Fruit fly (Drosophila melanogaster): ENCODE results near the gene CG15059.

CG15059 gene

dm6 chrX:18282381-18282813, 23.1 kb upstream of the CG15059 start (continued):
- TF ChIP-seq Hr4 (GFP tag; optimal IDR thresholded peaks at IDR 0.05) (no peak), fd59A (GFP tag; optimal IDR thresholded peaks at IDR 0.05) (no peak), dsx (GFP tag; optimal IDR thresholded peaks at IDR 0.05; ENCODE audit: poor library complexity, severe bottlenecking) (no peak), esn (GFP tag; optimal IDR thresholded peaks at IDR 0.05) (no peak), CG6163 (GFP tag; IDR thresholded peaks at IDR 0.05) (peak; percentile 26; the same call in 1 of the 3 replicates), CG32006 (GFP tag; optimal IDR thresholded peaks at IDR 0.05) (no peak), CG4318 (GFP tag; optimal IDR thresholded peaks at IDR 0.05) (no peak), Ets96B (tag; optimal IDR thresholded peaks at IDR 0.05) (no peak), CG34406 (GFP tag; optimal IDR thresholded peaks at IDR 0.05) (no peak), fkh (GFP tag; optimal IDR thresholded peaks at IDR 0.05) (peak; percentile 44), CG8319 (GFP tag; optimal IDR thresholded peaks at IDR 0.05) (no peak), ss (GFP tag; optimal IDR thresholded peaks at IDR 0.05) (peak; percentile 0 to 28), CG11294 (GFP tag; IDR thresholded peaks at IDR 0.05) (no peak), OdsH (GFP tag; optimal IDR thresholded peaks at IDR 0.05) (no peak), svp (GFP tag) (peak; percentile 84), CG10631 (GFP tag; optimal IDR thresholded peaks at IDR 0.05) (no peak), CG3919 (GFP tag; optimal IDR thresholded peaks at IDR 0.05) (peak; percentile 22), salr (GFP tag; optimal IDR thresholded peaks at IDR 0.05) (no peak), Smox (GFP tag; optimal IDR thresholded peaks at IDR 0.05) (no peak), Blimp-1 (GFP tag; optimal IDR thresholded peaks at IDR 0.05) (peak; percentile 92), Gug (GFP tag; IDR thresholded peaks at IDR 0.05) (no peak), Eip75B (GFP tag; optimal IDR thresholded peaks at IDR 0.05) (no peak), CG9139 (GFP tag; optimal IDR thresholded peaks at IDR 0.05) (no peak), topi (GFP tag; optimal IDR thresholded peaks at IDR 0.05) (no peak)

dm6 chrX:18278706-18279105, 19.4 kb upstream of the CG15059 start:
- TF ChIP-seq CG3919 (GFP tag; optimal IDR thresholded peaks at IDR 0.05) (no peak), CG6808 (GFP tag; optimal IDR thresholded peaks at IDR 0.05) (no peak), CG8319 (GFP tag; optimal IDR thresholded peaks at IDR 0.05) (no peak), CG11294 (GFP tag; IDR thresholded peaks at IDR 0.05) (no peak), CG3032 (tag; optimal IDR thresholded peaks at IDR 0.05) (no peak), CG11762 (GFP tag; optimal IDR thresholded peaks at IDR 0.05; ENCODE audit: insufficient read depth) (no peak), OdsH (GFP tag; optimal IDR thresholded peaks at IDR 0.05) (no peak), Sox102F (GFP tag; optimal IDR thresholded peaks at IDR 0.05) (no peak), CG34406 (GFP tag; optimal IDR thresholded peaks at IDR 0.05) (no peak), Eip75B (GFP tag; optimal IDR thresholded peaks at IDR 0.05) (no peak)

dm6 chrX:18276485-18277321, 17.4 kb upstream of the CG15059 start, which contains the start of gene upd3:
upd3 (plus strand) TSS chrX:18277233.
- TF ChIP-seq CG15336 (GFP tag; IDR thresholded peaks at IDR 0.05): 0 out of 2 replicates have a peak, but pooled peaks have one; percentile 8
- TF ChIP-seq Eip75B (GFP tag; optimal IDR thresholded peaks at IDR 0.05): no peak
- peak; percentile 8 for TF ChIP-seq Met (GFP tag; optimal IDR thresholded peaks at IDR 0.05)
- peak; percentile 21 for TF ChIP-seq CG9139 (GFP tag; optimal IDR thresholded peaks at IDR 0.05)
- TF ChIP-seq CG8119 (GFP tag; IDR thresholded peaks at IDR 0.05): peak; percentile 57; the same call in 2 of the 3 replicates
- TF ChIP-seq CG6276 (GFP tag; optimal IDR thresholded peaks at IDR 0.05): peak; percentile 9
- TF ChIP-seq cyc (GFP tag; optimal IDR thresholded peaks at IDR 0.05): no peak
- peak in 1 of 2 experiments; percentile 39 for TF ChIP-seq ss (GFP tag; optimal IDR thresholded peaks at IDR 0.05)
- peak; percentile 11 for TF ChIP-seq CG6808 (GFP tag; optimal IDR thresholded peaks at IDR 0.05)
- TF ChIP-seq eg (GFP tag; IDR thresholded peaks at IDR 0.05): peak; percentile 57; the same call in 1 of the 3 replicates

Data from whole organism, prepupa.